Fruit fly (Drosophila melanogaster) whole organism, adult: Measurements from ENCODE around the gene Acyp2.
A peak's percentile ranks its signal among the peaks of the same experiment; 100 is the strongest.

Experiments
- CG11617 ChIP-seq: fragments of 200-800 bp; sonication (Bioruptor generic); optimal IDR thresholded peaks from 2 replicates; lab custom pipeline; 2017; ENCODE audit warnings: mild to moderate bottlenecking, missing biosample characterization, missing genetic modification reagents, missing genetic modification characterization
- CG12768 ChIP-seq: fragments of 200-800 bp; sonication (Bioruptor generic); optimal IDR thresholded peaks from 2 replicates; lab custom pipeline; 2017; ENCODE audit warnings: missing biosample characterization, missing genetic modification characterization, mild to moderate bottlenecking, moderate library complexity, missing genetic modification reagents
- CG14711 ChIP-seq: fragments of 200-800 bp; sonication (Bioruptor generic); optimal IDR thresholded peaks from 2 replicates; lab custom pipeline; 2018; ENCODE audit warnings: missing biosample characterization, mild to moderate bottlenecking, missing genetic modification characterization, moderate library complexity
- CG1620 ChIP-seq: fragments of 200-800 bp; sonication (Bioruptor generic); optimal IDR thresholded peaks from 2 replicates; lab custom pipeline; 2016; ENCODE audit warnings: missing biosample characterization, missing genetic modification characterization
- CG33017 ChIP-seq: fragments of 200-800 bp; sonication (Bioruptor generic); optimal IDR thresholded peaks from 2 replicates; lab custom pipeline; 2018; ENCODE audit warnings: missing biosample characterization, mild to moderate bottlenecking, missing genetic modification characterization, moderate library complexity
- CG5204 ChIP-seq: fragments of 200-800 bp; sonication (Bioruptor generic); optimal IDR thresholded peaks from 2 replicates; lab custom pipeline; 2016; ENCODE audit warnings: missing biosample characterization, missing genetic modification characterization
- CG7045 ChIP-seq: fragments of 200-800 bp; sonication (Bioruptor generic); optimal IDR thresholded peaks from 2 replicates; lab custom pipeline; 2017; ENCODE audit warnings: missing biosample characterization, mild to moderate bottlenecking, missing genetic modification characterization
- CG7101 ChIP-seq: fragments of 200-800 bp; sonication (Bioruptor generic); optimal IDR thresholded peaks from 2 replicates; lab custom pipeline; 2018; ENCODE audit warnings: missing biosample characterization, mild to moderate bottlenecking, missing genetic modification characterization, moderate library complexity
- Clk ChIP-seq: fragments of 200-800 bp; sonication (Bioruptor generic); optimal IDR thresholded peaks from 2 replicates; lab custom pipeline; 2017; ENCODE audit warnings: missing biosample characterization, missing genetic modification characterization
- Crg-1 ChIP-seq: fragments of 200-800 bp; sonication (Bioruptor generic); optimal IDR thresholded peaks from 2 replicates; lab custom pipeline; 2016; ENCODE audit warnings: missing biosample characterization, missing genetic modification characterization
- Hr96 ChIP-seq: fragments of 200-800 bp; sonication (Bioruptor generic); optimal IDR thresholded peaks from 2 replicates; lab custom pipeline; 2016; ENCODE audit warnings: missing biosample characterization, missing genetic modification characterization
- Mnt ChIP-seq: fragments of 200-800 bp; sonication (Bioruptor generic); optimal IDR thresholded peaks from 2 replicates; lab custom pipeline; 2016; ENCODE audit warnings: missing biosample characterization, mild to moderate bottlenecking, missing genetic modification characterization
- bab1 ChIP-seq: fragments of 200-800 bp; sonication (Bioruptor generic); optimal IDR thresholded peaks from 3 replicates; lab custom pipeline; 2019; ENCODE audit warnings: missing biosample characterization, mild to moderate bottlenecking, missing genetic modification characterization, moderate library complexity
- cic ChIP-seq: fragments of 200-800 bp; sonication (Bioruptor generic); optimal IDR thresholded peaks from 2 replicates; lab custom pipeline; 2017; ENCODE audit warnings: missing biosample characterization, mild to moderate bottlenecking, missing genetic modification characterization, moderate library complexity
- cnc ChIP-seq, 2 experiments: fragments of >200 bp; optimal IDR thresholded peaks; 2 replicates each; lab custom pipeline; 2017
- kay ChIP-seq: fragments of 200-800 bp; sonication (Bioruptor generic); peaks from one replicate; lab custom pipeline; 2016; ENCODE audit warnings: missing biosample characterization, missing genetic modification characterization, borderline replicate concordance
- ovo ChIP-seq: fragments of 200-800 bp; sonication (Bioruptor generic); optimal IDR thresholded peaks from 2 replicates; lab custom pipeline; 2016; ENCODE audit warnings: missing biosample characterization, missing genetic modification characterization
- pad ChIP-seq: fragments of 200-800 bp; sonication (Bioruptor generic); optimal IDR thresholded peaks from 3 replicates; lab custom pipeline; 2017; ENCODE audit warnings: missing biosample characterization, missing genetic modification characterization, mild to moderate bottlenecking, moderate library complexity, missing genetic modification reagents
- tj ChIP-seq: fragments of 200-800 bp; sonication (Bioruptor generic); optimal IDR thresholded peaks from 3 replicates; lab custom pipeline; 2017; ENCODE audit warnings: missing biosample characterization, mild to moderate bottlenecking, missing genetic modification characterization, moderate library complexity
- toe ChIP-seq: fragments of 200-800 bp; sonication (Bioruptor generic); optimal IDR thresholded peaks from 2 replicates; lab custom pipeline; 2016; ENCODE audit warnings: missing biosample characterization, missing genetic modification characterization

The Acyp2 gene

DNA sequence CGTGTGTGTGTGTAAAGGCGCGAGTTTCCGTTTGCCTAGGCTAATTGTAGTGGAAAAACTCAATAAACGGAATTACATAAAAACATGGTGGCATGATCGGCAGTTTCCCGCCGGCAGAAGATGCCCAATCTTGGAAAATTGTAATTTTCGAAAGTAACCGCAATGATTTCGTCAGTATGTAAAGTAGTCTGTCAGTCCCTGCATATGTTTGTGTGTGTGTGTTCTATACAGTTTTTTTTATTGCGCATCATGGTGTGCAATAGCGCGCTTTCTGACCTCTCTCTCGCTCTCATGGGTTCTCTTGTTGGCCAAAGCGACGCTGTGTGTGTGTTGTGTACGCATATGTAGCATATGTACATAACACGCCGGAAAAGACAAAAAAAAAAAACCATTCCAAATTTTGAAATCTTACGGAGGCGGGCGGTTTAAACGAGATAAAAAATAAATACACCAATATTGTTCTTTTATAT, 1.8 kb downstream of the Acyp2 start:
- TF ChIP-seq ovo (GFP tag; lab: Kevin White, UChicago) (peak; percentile 65), toe (GFP tag; lab: Kevin White, UChicago) (no peak), CG14711 (no peak), CG1620 (GFP tag; lab: Kevin White, UChicago) (peak; percentile 10), CG7101 (peak; percentile 7), CG33017 (tag; lab: Kevin White, UChicago) (no peak), CG11617 (GFP tag; lab: Kevin White, UChicago) (no peak), CG12768 (GFP tag; lab: Kevin White, UChicago) (no peak), cnc (optimal IDR thresholded peaks at IDR 0.05; lab: Kevin White, UChicago) (peak in 1 of 2 experiments; percentile 11), tj (peak; percentile 33), kay (GFP tag; lab: Kevin White, UChicago) (peak; percentile 88), CG7045 (no peak), Hr96 (GFP tag; lab: Kevin White, UChicago) (peak; percentile 20), Clk (GFP tag; lab: Kevin White, UChicago) (no peak), cic (GFP tag; lab: Kevin White, UChicago) (peak; percentile 2), Crg-1 (GFP tag; lab: Kevin White, UChicago) (peak; percentile 53), Mnt (peak; percentile 81), CG5204 (GFP tag; lab: Kevin White, UChicago) (no peak), bab1 (GFP tag; lab: Kevin White, UChicago) (peak; percentile 29), pad (GFP tag; lab: Kevin White, UChicago) (peak; percentile 21)

DNA sequence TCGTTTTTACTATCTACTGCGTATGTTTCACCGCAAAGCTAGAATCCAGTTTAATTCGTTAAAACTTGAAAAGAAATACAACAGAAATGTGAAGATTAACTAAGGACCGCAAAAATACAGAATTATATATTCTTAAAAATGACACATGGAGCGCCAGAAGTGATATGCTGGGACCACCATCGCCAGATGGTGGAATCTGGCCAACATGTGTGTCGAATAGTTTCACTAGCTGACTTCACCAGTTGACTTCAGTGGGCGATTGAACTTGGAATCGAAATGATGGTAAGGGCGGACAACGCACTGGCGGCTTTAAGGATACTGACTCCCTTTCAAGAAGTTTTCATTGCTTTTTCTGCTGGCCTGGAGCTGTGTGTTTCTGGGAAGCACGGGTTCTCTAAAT, 9.5 kb downstream of the Acyp2 start, which contains the start of gene CG9593:
Gene CG9593, plus strand, starts transcription at position 270 of the 400 bp plus-strand sequence.
- TF ChIP-seq Clk (GFP tag; lab: Kevin White, UChicago) (no peak), CG1620 (GFP tag; lab: Kevin White, UChicago) (no peak), CG7101 (no peak), CG7045 (no peak), pad (GFP tag; lab: Kevin White, UChicago) (no peak), ovo (GFP tag; lab: Kevin White, UChicago) (no peak), kay (GFP tag; lab: Kevin White, UChicago) (no peak), CG33017 (tag; lab: Kevin White, UChicago) (no peak)

DNA sequence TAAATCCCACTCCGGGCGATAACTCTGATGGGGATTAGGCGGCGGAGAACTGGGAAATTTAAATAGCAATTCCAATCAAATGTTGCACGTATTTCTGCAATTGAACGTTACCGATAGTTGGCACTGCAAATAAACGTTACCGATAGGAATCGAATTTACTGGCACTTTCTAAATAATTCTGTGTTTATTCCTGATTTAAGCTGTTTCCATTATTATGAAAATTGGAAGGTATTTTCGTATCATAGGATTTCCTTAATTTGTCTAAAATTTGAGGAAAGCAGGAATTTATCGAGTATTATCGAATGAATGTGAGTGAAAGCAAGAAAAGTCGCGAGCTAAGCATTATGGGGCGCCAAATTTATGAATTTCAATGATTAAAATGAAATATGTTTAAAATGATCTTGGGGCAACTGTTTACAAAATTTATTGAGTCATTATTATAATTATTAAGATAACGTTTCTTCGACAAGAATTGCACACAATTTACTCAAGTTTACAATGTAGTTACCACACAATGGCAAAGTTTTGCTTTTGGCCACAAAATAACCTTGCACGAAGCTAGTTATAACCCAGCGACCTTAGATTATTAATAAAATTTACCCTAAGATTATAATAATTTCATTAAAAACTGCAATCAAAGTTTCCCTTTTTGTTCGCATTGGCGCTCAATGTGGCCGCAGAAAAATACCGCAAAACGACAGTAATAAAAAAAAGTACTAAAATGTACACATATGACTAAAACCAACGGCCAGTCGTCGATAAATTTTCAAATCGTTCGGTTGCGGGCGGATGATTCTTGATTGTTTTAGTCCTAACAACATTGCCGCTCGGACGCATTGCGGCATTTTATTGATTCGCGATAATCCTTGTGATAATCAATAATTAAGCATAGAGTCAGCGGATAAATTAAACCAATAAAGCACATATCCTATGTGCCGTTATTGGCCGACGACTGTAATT, 11.3 kb downstream of the Acyp2 start, which contains the start of gene alpha-Man-IIb:
Gene alpha-Man-IIb, plus strand, starts transcription at position 747 of the 960 bp plus-strand sequence.
- TF ChIP-seq Hr96 (GFP tag; lab: Kevin White, UChicago), result peak; percentile 41
- TF ChIP-seq CG1620 (GFP tag; lab: Kevin White, UChicago), result no peak
- peak; percentile 36 for TF ChIP-seq tj
- TF ChIP-seq Mnt, result peak; percentile 21
- TF ChIP-seq CG5204 (GFP tag; lab: Kevin White, UChicago), result no peak
- TF ChIP-seq bab1 (GFP tag; lab: Kevin White, UChicago), result peak; percentile 63
- peak; percentile 12 for TF ChIP-seq ovo (GFP tag; lab: Kevin White, UChicago)

DNA sequence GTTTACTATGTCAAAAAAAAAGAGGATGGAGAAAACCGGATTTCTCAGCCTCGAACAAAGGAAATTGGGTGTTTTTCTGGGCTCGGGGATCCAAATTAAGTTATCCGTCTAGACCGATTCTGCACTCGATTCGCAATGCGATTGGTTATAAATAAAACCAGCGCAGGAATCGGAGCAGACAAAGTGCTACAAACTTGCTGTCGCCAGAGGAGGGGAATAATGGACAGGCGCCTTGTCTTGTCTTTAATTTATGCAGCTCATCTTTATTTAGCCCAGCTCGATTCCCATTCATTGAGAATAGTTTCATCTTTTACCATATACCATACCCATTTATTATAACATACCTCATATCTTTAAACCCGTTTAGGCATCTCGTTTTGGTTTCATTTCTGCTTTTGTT, 12.2 kb downstream of the Acyp2 start:
- no peak for TF ChIP-seq CG5204 (GFP tag; lab: Kevin White, UChicago)
- no peak for TF ChIP-seq CG7045
- TF ChIP-seq CG1620 (GFP tag; lab: Kevin White, UChicago), result no peak
- no peak for TF ChIP-seq Mnt
- TF ChIP-seq bab1 (GFP tag; lab: Kevin White, UChicago), result no peak
- no peak for TF ChIP-seq CG11617 (GFP tag; lab: Kevin White, UChicago)
- TF ChIP-seq Hr96 (GFP tag; lab: Kevin White, UChicago), result no peak
- TF ChIP-seq cic (GFP tag; lab: Kevin White, UChicago), result no peak

DNA sequence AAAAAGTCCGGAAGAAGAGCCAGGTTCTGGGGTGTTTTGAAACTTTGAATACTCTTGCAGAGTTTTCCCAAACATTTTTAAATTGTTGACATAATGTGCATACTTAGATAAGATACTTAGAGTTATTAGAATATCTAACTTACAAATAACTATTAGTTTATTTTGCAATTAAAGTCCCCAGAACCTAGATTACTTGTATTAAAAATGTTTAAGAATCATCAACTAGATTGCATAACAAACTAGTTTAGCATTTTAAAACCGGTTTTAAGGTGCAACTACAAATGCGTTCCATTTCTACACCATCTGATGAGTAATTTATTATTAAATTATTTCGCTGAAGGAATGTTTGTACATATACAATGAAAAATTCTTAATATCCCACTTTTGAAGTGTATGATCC, 13.9 kb downstream of the Acyp2 start:
- TF ChIP-seq cnc (optimal IDR thresholded peaks at IDR 0.05; lab: Kevin White, UChicago) (no peak), Crg-1 (GFP tag; lab: Kevin White, UChicago) (no peak), CG11617 (GFP tag; lab: Kevin White, UChicago) (no peak), CG7101 (no peak), CG7045 (no peak), toe (GFP tag; lab: Kevin White, UChicago) (no peak), tj (no peak), bab1 (GFP tag; lab: Kevin White, UChicago) (no peak), pad (GFP tag; lab: Kevin White, UChicago) (no peak), CG1620 (GFP tag; lab: Kevin White, UChicago) (no peak), kay (GFP tag; lab: Kevin White, UChicago) (no peak), Hr96 (GFP tag; lab: Kevin White, UChicago) (no peak), CG5204 (GFP tag; lab: Kevin White, UChicago) (no peak)

DNA sequence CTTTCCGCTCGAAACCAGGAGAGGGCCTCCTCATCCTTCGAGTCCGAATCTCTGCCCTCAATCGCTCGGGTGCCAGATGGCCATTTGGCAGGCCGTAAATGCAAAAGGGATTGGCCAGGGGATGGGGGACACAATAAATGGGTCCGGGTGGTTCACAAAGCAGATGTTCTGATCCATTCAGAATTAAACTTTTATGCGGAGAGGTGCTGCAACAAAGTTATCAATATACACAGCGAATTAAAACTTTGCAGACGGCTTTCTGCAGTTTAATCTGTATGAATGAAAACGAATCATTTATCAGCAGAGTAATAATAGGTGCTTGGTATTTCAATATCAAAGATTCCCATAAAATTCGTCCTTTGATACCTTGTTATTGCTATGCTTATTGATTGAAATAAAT, 14.8 kb downstream of the Acyp2 start:
- no peak for TF ChIP-seq CG7045
- no peak for TF ChIP-seq Crg-1 (GFP tag; lab: Kevin White, UChicago)
